Fruit fly (Drosophila melanogaster) whole organism, embryonic: ENCODE data around the gene CG5828.

Source experiments
- CG10267 ChIP-seq: fragments of 200-800 bp; sonication (Bioruptor generic); optimal IDR thresholded peaks from 2 replicates; lab custom pipeline; 2018; ENCODE audit warnings: missing biosample characterization, mild to moderate bottlenecking, missing genetic modification characterization, moderate library complexity
- CG10565 ChIP-seq: fragments of 200-800 bp; sonication (Bioruptor generic); optimal IDR thresholded peaks from 3 replicates; lab custom pipeline; 2016; ENCODE audit warnings: missing biosample characterization, mild to moderate bottlenecking, missing genetic modification characterization
- CG11560 ChIP-seq: fragments of 200-800 bp; sonication (Bioruptor generic); IDR thresholded peaks from 3 replicates; pipeline ENCODE4 v1.3.6; 2022; ENCODE audit warnings: missing biosample characterization, missing genetic modification characterization
- CG12155 ChIP-seq: fragments of 200-800 bp; sonication (Bioruptor generic); optimal IDR thresholded peaks from 3 replicates; lab custom pipeline; 2016; ENCODE audit warnings: missing biosample characterization, missing genetic modification characterization
- CG12659 ChIP-seq: fragments of 200-800 bp; sonication (Bioruptor generic); optimal IDR thresholded peaks from 3 replicates; lab custom pipeline; 2017; ENCODE audit warnings: mild to moderate bottlenecking, missing biosample characterization, missing genetic modification reagents, missing genetic modification characterization
- CG13424 ChIP-seq: fragments of 200-800 bp; sonication (Bioruptor generic); optimal IDR thresholded peaks from 2 replicates; lab custom pipeline; 2019; ENCODE audit warnings: missing biosample characterization, mild to moderate bottlenecking, missing genetic modification characterization, moderate library complexity
- CG1603 ChIP-seq: fragments of 200-800 bp; sonication (Bioruptor generic); optimal IDR thresholded peaks from 2 replicates; lab custom pipeline; 2019; ENCODE audit warnings: missing biosample characterization, mild to moderate bottlenecking, missing genetic modification characterization, moderate library complexity
- CG16815 ChIP-seq: fragments of 200-800 bp; sonication (Bioruptor generic); optimal IDR thresholded peaks from 3 replicates; lab custom pipeline; 2017; ENCODE audit warnings: missing biosample characterization, mild to moderate bottlenecking, missing genetic modification characterization
- CG17568 ChIP-seq: fragments of 200-800 bp; sonication (Bioruptor generic); optimal IDR thresholded peaks from 2 replicates; lab custom pipeline; 2018; ENCODE audit warnings: missing biosample characterization, mild to moderate bottlenecking, missing genetic modification characterization, moderate library complexity
- CG18619 ChIP-seq: fragments of 200-800 bp; sonication (Bioruptor generic); optimal IDR thresholded peaks from 3 replicates; lab custom pipeline; 2017; ENCODE audit warnings: missing biosample characterization, mild to moderate bottlenecking, missing genetic modification characterization
- CG2116 ChIP-seq: fragments of 200-800 bp; sonication (Bioruptor generic); optimal IDR thresholded peaks from 3 replicates; lab custom pipeline; 2018; ENCODE audit warnings: missing biosample characterization, mild to moderate bottlenecking, missing genetic modification characterization
- CG2199 ChIP-seq: fragments of 200-800 bp; sonication (Bioruptor generic); IDR thresholded peaks from 3 replicates; pipeline ENCODE4 v1.3.6; 2022; ENCODE audit warnings: missing biosample characterization, missing genetic modification characterization
- CG2712 ChIP-seq: fragments of 200-800 bp; optimal IDR thresholded peaks from 3 replicates; lab custom pipeline; 2019; ENCODE audit warnings: missing biosample characterization, mild to moderate bottlenecking, missing genetic modification characterization, moderate library complexity
- CG2889 ChIP-seq: fragments of 200-800 bp; sonication (Bioruptor generic); IDR thresholded peaks from 3 replicates; pipeline ENCODE4 v1.3.6; 2022; ENCODE audit warnings: missing biosample characterization, missing genetic modification characterization
- CG3163 ChIP-seq: fragments of 200-800 bp; sonication (Bioruptor generic); optimal IDR thresholded peaks from 3 replicates; lab custom pipeline; 2016; ENCODE audit warnings: missing biosample characterization, missing genetic modification characterization
- CG32772 ChIP-seq: fragments of 200-800 bp; sonication (Bioruptor generic); IDR thresholded peaks from 2 replicates; pipeline ENCODE4 v1.3.6; 2022; ENCODE audit warnings: missing biosample characterization, missing genetic modification characterization
- CG3281 ChIP-seq: fragments of 200-800 bp; sonication (Bioruptor generic); optimal IDR thresholded peaks from 3 replicates; lab custom pipeline; 2017; ENCODE audit warnings: missing biosample characterization, mild to moderate bottlenecking, missing genetic modification characterization
- CG34422 ChIP-seq: fragments of 200-800 bp; sonication (Bioruptor generic); IDR thresholded peaks from 3 replicates; pipeline ENCODE4 v1.3.6; 2022; ENCODE audit warnings: missing biosample characterization, missing genetic modification characterization
- CG3847 ChIP-seq: fragments of 200-800 bp; sonication (Bioruptor generic); IDR thresholded peaks from 2 replicates; pipeline ENCODE4 v1.3.6; 2022; ENCODE audit warnings: missing biosample characterization, missing genetic modification characterization
- CG7372 ChIP-seq: fragments of 200-800 bp; sonication (Bioruptor generic); IDR thresholded peaks from 2 replicates; pipeline ENCODE4 v1.3.6; 2022; ENCODE audit warnings: missing biosample characterization, missing genetic modification characterization
- CG7556 ChIP-seq: fragments of 200-800 bp; sonication (Bioruptor generic); optimal IDR thresholded peaks from 2 replicates; lab custom pipeline; 2017; ENCODE audit warnings: missing biosample characterization, mild to moderate bottlenecking, missing genetic modification characterization
- CG8924 ChIP-seq: fragments of 200-800 bp; optimal IDR thresholded peaks from 3 replicates; lab custom pipeline; 2019; ENCODE audit warnings: missing biosample characterization, mild to moderate bottlenecking, missing genetic modification characterization, moderate library complexity
- CG9932 ChIP-seq: fragments of 200-800 bp; sonication (Bioruptor generic); IDR thresholded peaks from 2 replicates; pipeline ENCODE4 v1.3.6; 2022; ENCODE audit warnings: missing biosample characterization, missing genetic modification characterization
- D ChIP-seq, 2 experiments: fragments of 200-800 bp in 1 of 2; fragments of >200 bp in 1 of 2; sonication (Bioruptor generic) in 1 of 2; optimal IDR thresholded peaks; 2 replicates in 1 of 2; 3 replicates in 1 of 2; lab custom pipeline; 2017; ENCODE audit warnings: mild to moderate bottlenecking in 1 of 2, missing biosample characterization in 1 of 2, missing genetic modification characterization in 1 of 2, missing genetic modification reagents in 1 of 2
- D19A ChIP-seq: fragments of 200-800 bp; optimal IDR thresholded peaks from 3 replicates; lab custom pipeline; 2019; ENCODE audit warnings: missing biosample characterization, mild to moderate bottlenecking, missing genetic modification characterization, moderate library complexity
- Deaf1 ChIP-seq: fragments of 200-800 bp; optimal IDR thresholded peaks from 3 replicates; lab custom pipeline; 2019; ENCODE audit warnings: missing biosample characterization, mild to moderate bottlenecking, missing genetic modification characterization, moderate library complexity
- Fer3 ChIP-seq: fragments of 200-800 bp; sonication (Bioruptor generic); optimal IDR thresholded peaks from 2 replicates; lab custom pipeline; 2018; ENCODE audit warnings: missing biosample characterization, mild to moderate bottlenecking, missing genetic modification characterization, moderate library complexity
- HHEX ChIP-seq: fragments of 200-800 bp; sonication (Bioruptor generic); optimal IDR thresholded peaks from 3 replicates; lab custom pipeline; 2017; ENCODE audit warnings: missing biosample characterization, mild to moderate bottlenecking, missing genetic modification characterization, missing genetic modification reagents
- Hand ChIP-seq: fragments of 200-800 bp; sonication (Bioruptor generic); optimal IDR thresholded peaks from 2 replicates; lab custom pipeline; 2017; ENCODE audit warnings: mild to moderate bottlenecking, missing biosample characterization, missing genetic modification reagents, missing genetic modification characterization
- Lhr ChIP-seq: fragments of 200-800 bp; sonication (Bioruptor generic); optimal IDR thresholded peaks from 3 replicates; lab custom pipeline; 2017; ENCODE audit warnings: mild to moderate bottlenecking, missing biosample characterization, missing genetic modification reagents, missing genetic modification characterization
- Med ChIP-seq: fragments of 200-800 bp; sonication (Bioruptor generic); peaks from one replicate; lab custom pipeline; 2016; ENCODE audit warnings: missing biosample characterization, missing genetic modification characterization, mild to moderate bottlenecking, inconsistent platforms, moderate library complexity
- Oaz ChIP-seq: fragments of 200-800 bp; sonication (Bioruptor generic); IDR thresholded peaks from 2 replicates; pipeline ENCODE4 v1.3.6; 2022; ENCODE audit warnings: missing biosample characterization, missing genetic modification characterization
- Side ChIP-seq: fragments of 200-800 bp; sonication (Bioruptor generic); optimal IDR thresholded peaks from 2 replicates; lab custom pipeline; 2016; ENCODE audit warnings: missing biosample characterization, missing genetic modification characterization
- Sin3A ChIP-seq: fragments of >200 bp; optimal IDR thresholded peaks from 2 replicates; lab custom pipeline; 2018
- Six4 ChIP-seq: fragments of 200-800 bp; sonication (Bioruptor generic); optimal IDR thresholded peaks from 2 replicates; lab custom pipeline; 2016; ENCODE audit warnings: missing biosample characterization, missing genetic modification characterization
- Sox102F ChIP-seq: fragments of 200-800 bp; sonication (Bioruptor generic); optimal IDR thresholded peaks from 2 replicates; lab custom pipeline; 2018; ENCODE audit warnings: missing biosample characterization, mild to moderate bottlenecking, missing genetic modification characterization, moderate library complexity
- TFAM ChIP-seq: fragments of 200-800 bp; sonication (Bioruptor generic); optimal IDR thresholded peaks from 2 replicates; lab custom pipeline; 2017; ENCODE audit warnings: missing biosample characterization, missing genetic modification characterization, inconsistent platforms
- chn ChIP-seq: fragments of 200-800 bp; sonication (Bioruptor generic); optimal IDR thresholded peaks from 2 replicates; lab custom pipeline; 2016; ENCODE audit warnings: missing biosample characterization, missing genetic modification characterization
- corto ChIP-seq: fragments of 200-800 bp; sonication (Bioruptor generic); optimal IDR thresholded peaks from 2 replicates; lab custom pipeline; 2016; ENCODE audit warnings: missing biosample characterization, mild to moderate bottlenecking, missing genetic modification characterization, moderate library complexity
- dpn ChIP-seq, 2 experiments: fragments of 200-800 bp; sonication (Bioruptor generic); optimal IDR thresholded peaks; 3 replicates each; lab custom pipeline; 2016; ENCODE audit warnings: missing biosample characterization in 2 of 2, missing genetic modification characterization in 2 of 2
- dysf ChIP-seq: fragments of 200-800 bp; sonication (Bioruptor generic); IDR thresholded peaks from 3 replicates; pipeline ENCODE4 v1.3.6; 2022; ENCODE audit warnings: missing biosample characterization, missing genetic modification characterization
- gce ChIP-seq: fragments of 200-800 bp; sonication (Bioruptor generic); IDR thresholded peaks from 3 replicates; pipeline ENCODE4 v1.3.6; 2022; ENCODE audit warnings: missing biosample characterization, missing genetic modification characterization
- klu ChIP-seq: fragments of 200-800 bp; sonication (Bioruptor generic); IDR thresholded peaks from 2 replicates; pipeline ENCODE4 v1.3.6; 2022; ENCODE audit warnings: missing biosample characterization, missing genetic modification characterization
- kni ChIP-seq: fragments of 200-800 bp; sonication (Bioruptor generic); optimal IDR thresholded peaks from 3 replicates; lab custom pipeline; 2017; ENCODE audit warnings: mild to moderate bottlenecking, missing biosample characterization, missing genetic modification reagents, missing genetic modification characterization
- pita ChIP-seq: fragments of 200-800 bp; sonication (Bioruptor generic); optimal IDR thresholded peaks from 2 replicates; lab custom pipeline; 2017; ENCODE audit warnings: missing biosample characterization, mild to moderate bottlenecking, missing genetic modification characterization
- pros ChIP-seq: fragments of 200-800 bp; sonication (Bioruptor generic); optimal IDR thresholded peaks from 3 replicates; lab custom pipeline; 2019; ENCODE audit warnings: missing biosample characterization, mild to moderate bottlenecking, missing genetic modification characterization, moderate library complexity
- slbo ChIP-seq: fragments of 200-800 bp; sonication (Bioruptor generic); IDR thresholded peaks from 2 replicates; pipeline ENCODE4 v1.3.6; 2022; ENCODE audit warnings: missing biosample characterization, missing genetic modification characterization
- slou ChIP-seq: fragments of 200-800 bp; sonication (Bioruptor generic); optimal IDR thresholded peaks from 3 replicates; lab custom pipeline; 2016; ENCODE audit warnings: missing biosample characterization, missing genetic modification characterization
- tio ChIP-seq: fragments of 200-800 bp; sonication (Bioruptor generic); optimal IDR thresholded peaks from 2 replicates; lab custom pipeline; 2017; ENCODE audit warnings: missing biosample characterization, missing genetic modification characterization, inconsistent platforms
- vfl ChIP-seq: fragments of 200-800 bp; sonication (Bioruptor generic); optimal IDR thresholded peaks from 2 replicates; lab custom pipeline; 2016; ENCODE audit warnings: missing biosample characterization, missing genetic modification characterization

CG5828 gene

dm6 chr2L:5092992-5093695 lies 632 bp upstream of the CG5828 start, which contains the start of gene Pgant5 (continued):
- TF ChIP-seq CG3163 (GFP tag; lab: Kevin White, UChicago) (peak; percentile 35), TFAM (GFP tag; lab: Kevin White, UChicago) (no peak), Deaf1 (peak; percentile 32), CG2199 (GFP tag; lab: Robert Waterston, UW) (no peak), Sox102F (GFP tag; lab: Kevin White, UChicago) (no peak), Lhr (GFP tag; lab: Kevin White, UChicago) (peak; percentile 47), CG12155 (GFP tag; lab: Kevin White, UChicago) (no peak), CG32772 (GFP tag; lab: Robert Waterston, UW) (no peak), tio (GFP tag; lab: Kevin White, UChicago) (no peak), Six4 (GFP tag; lab: Kevin White, UChicago) (no peak), CG13424 (tag; lab: Kevin White, UChicago) (no peak), Oaz (GFP tag; lab: Robert Waterston, UW) (no peak), Fer3 (tag; lab: Kevin White, UChicago) (no peak), CG9932 (GFP tag; lab: Robert Waterston, UW) (no peak), chn (GFP tag; lab: Kevin White, UChicago) (no peak), CG2116 (GFP tag; lab: Kevin White, UChicago) (no peak), Sin3A (lab: Kevin White, UChicago) (no peak), pros (GFP tag; lab: Kevin White, UChicago) (no peak), CG12659 (GFP tag; lab: Kevin White, UChicago) (peak; percentile 55), CG8924 (peak; percentile 36), Hand (GFP tag; lab: Kevin White, UChicago) (peak; percentile 42), CG17568 (GFP tag; lab: Kevin White, UChicago) (no peak), pita (no peak), vfl (GFP tag; lab: Kevin White, UChicago) (no peak), kni (GFP tag; lab: Kevin White, UChicago) (peak; percentile 51), CG3281 (GFP tag; lab: Kevin White, UChicago) (peak; percentile 52), CG2889 (GFP tag; lab: Robert Waterston, UW) (no peak), CG16815 (GFP tag; lab: Kevin White, UChicago) (no peak), CG1603 (tag; lab: Kevin White, UChicago) (peak; percentile 7), Side (GFP tag; lab: Kevin White, UChicago) (no peak), dysf (GFP tag; lab: Robert Waterston, UW) (no peak), gce (no peak), slou (GFP tag; lab: Kevin White, UChicago) (no peak), CG18619 (no peak), corto (no peak), HHEX (GFP tag; lab: Kevin White, UChicago) (no peak), CG10565 (GFP tag; lab: Kevin White, UChicago) (no peak), slbo (GFP tag; lab: Robert Waterston, UW) (no peak), CG3847 (GFP tag; lab: Robert Waterston, UW) (no peak), D19A (tag; lab: Kevin White, UChicago) (no peak), CG11560 (tag; lab: Robert Waterston, UW) (no peak), D (optimal IDR thresholded peaks at IDR 0.05; lab: Kevin White, UChicago) (peak; percentile 80), D (GFP tag; optimal IDR thresholded peaks at IDR 0.05; lab: Kevin White, UChicago) (no peak), CG7372 (GFP tag; lab: Robert Waterston, UW) (no peak), dpn (GFP tag; optimal IDR thresholded peaks at IDR 0.05; lab: Kevin White, UChicago) (peak in 1 of 2 experiments; percentile 9), CG7556 (peak; percentile 12), CG34422 (GFP tag; lab: Robert Waterston, UW) (0 out of 3 replicates have a peak, but pooled peaks have one; percentile 40), klu (GFP tag; lab: Robert Waterston, UW) (0 out of 2 replicates have a peak, but pooled peaks have one; percentile 12), Med (GFP tag; lab: Kevin White, UChicago) (peak; percentile 83), CG10267 (no peak), CG2712 (tag; lab: Kevin White, UChicago) (peak; percentile 16)
